Fruit fly (Drosophila melanogaster): ENCODE measurements around the gene Arpc3A.

The Arpc3A gene

DNA sequence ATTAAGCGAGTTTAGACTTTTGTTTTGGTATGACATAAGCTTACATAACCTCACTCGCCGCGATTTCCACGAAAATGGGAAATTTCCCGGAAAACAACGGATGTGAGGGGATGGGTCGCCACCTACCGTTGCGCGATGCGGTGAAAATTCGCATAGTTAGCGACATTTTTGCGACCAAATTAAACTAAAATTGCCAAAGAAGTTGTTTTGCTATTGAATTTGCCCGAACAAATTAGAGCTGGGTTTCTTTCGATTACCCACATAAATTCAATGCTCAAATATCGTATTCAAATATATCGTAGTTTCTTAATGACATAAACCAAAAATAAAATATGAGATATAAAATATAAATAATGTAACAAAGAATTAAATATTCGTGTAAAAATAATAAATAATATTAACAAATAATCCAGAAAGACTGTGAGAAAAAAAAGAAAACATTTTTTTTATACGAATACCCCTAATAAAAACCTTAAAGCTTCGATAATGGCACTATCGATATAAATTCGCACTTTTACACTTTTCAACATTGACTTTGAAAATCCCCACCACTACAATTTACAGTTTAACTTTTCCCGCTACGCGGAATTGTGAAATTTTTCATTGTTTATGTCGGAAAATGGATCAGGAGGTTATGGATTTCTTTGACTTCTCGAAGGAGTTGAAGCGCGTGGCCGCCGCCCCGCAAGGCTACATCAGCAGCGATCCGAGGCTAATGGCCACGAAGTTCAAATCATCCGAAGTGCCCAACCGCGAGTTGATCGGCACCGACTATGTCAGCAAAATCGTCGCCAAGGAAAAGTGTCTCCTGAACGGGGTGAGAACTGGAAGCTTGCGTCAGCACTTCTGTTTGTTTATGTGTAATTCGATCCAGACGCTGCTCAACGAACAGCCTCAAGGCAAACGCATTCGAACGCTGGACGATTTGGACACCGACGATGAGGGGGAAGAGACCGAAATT is 2.7 kb downstream of the Arpc3A start, which contains the start of the genes ND-23 and spn-E:
Gene ND-23 (minus strand): TSS at position 254 of the 961 bp plus-strand sequence.
Gene spn-E (plus strand): TSS at position 556 of the 961 bp plus-strand sequence.
- TF ChIP-seq pan (optimal IDR thresholded peaks at IDR 0.05) (no peak), CG32264 (GFP tag; optimal IDR thresholded peaks at IDR 0.05) (no peak), jim (GFP tag; optimal IDR thresholded peaks at IDR 0.05) (no peak), OdsH (GFP tag; optimal IDR thresholded peaks at IDR 0.05) (peak; percentile 54), Jra (GFP tag; optimal IDR thresholded peaks at IDR 0.05) (no peak), Sp1 (GFP tag; optimal IDR thresholded peaks at IDR 0.05) (no peak), Vsx2 (GFP tag; optimal IDR thresholded peaks at IDR 0.05; ENCODE audit: partially characterized antibody) (no peak), sv (GFP tag; optimal IDR thresholded peaks at IDR 0.05) (peak; percentile 18), br (GFP tag; optimal IDR thresholded peaks at IDR 0.05) (no peak), Dfd (GFP tag; optimal IDR thresholded peaks at IDR 0.05) (no peak), rgr (GFP tag; optimal IDR thresholded peaks at IDR 0.05) (peak; percentile 30), Abd-B (GFP tag; optimal IDR thresholded peaks at IDR 0.05) (no peak), fru (GFP tag; optimal IDR thresholded peaks at IDR 0.05) (no peak), dl (GFP tag; optimal IDR thresholded peaks at IDR 0.05; ENCODE audit: insufficient read depth in 1 of 2, partially characterized antibody in 2 of 2) (no peak), Hr83 (GFP tag; optimal IDR thresholded peaks at IDR 0.05; ENCODE audit: poor library complexity, severe bottlenecking) (no peak), dsf (GFP tag; optimal IDR thresholded peaks at IDR 0.05; ENCODE audit: borderline replicate concordance) (no peak), HLH106 (tag; optimal IDR thresholded peaks at IDR 0.05) (peak; percentile 72), usp (GFP tag; optimal IDR thresholded peaks at IDR 0.05) (no peak), woc (GFP tag; optimal IDR thresholded peaks at IDR 0.05) (no peak), lola (GFP tag; optimal IDR thresholded peaks at IDR 0.05) (no peak), Hnf4 (GFP tag; optimal IDR thresholded peaks at IDR 0.05) (no peak), ey (GFP tag; optimal IDR thresholded peaks at IDR 0.05) (no peak), Rel (GFP tag; optimal IDR thresholded peaks at IDR 0.05) (no peak), Rel (tag; optimal IDR thresholded peaks at IDR 0.05) (peak; percentile 97), sage (GFP tag; optimal IDR thresholded peaks at IDR 0.05) (no peak), GATAd (GFP tag; optimal IDR thresholded peaks at IDR 0.05) (no peak), Dif (GFP tag; optimal IDR thresholded peaks at IDR 0.05; ENCODE audit: partially characterized antibody) (no peak), dmrt93B (GFP tag; optimal IDR thresholded peaks at IDR 0.05) (peak; percentile 7), foxo (GFP tag; optimal IDR thresholded peaks at IDR 0.05) (peak in 1 of 2 experiments; percentile 61), brk (GFP tag; optimal IDR thresholded peaks at IDR 0.05) (no peak), CrebA (GFP tag; optimal IDR thresholded peaks at IDR 0.05; ENCODE audit: borderline replicate concordance) (no peak), CG9705 (GFP tag; optimal IDR thresholded peaks at IDR 0.05) (no peak), Myc (optimal IDR thresholded peaks at IDR 0.05) (no peak), Mio (GFP tag; optimal IDR thresholded peaks at IDR 0.05) (no peak), N (GFP tag; optimal IDR thresholded peaks at IDR 0.05) (no peak), psq (GFP tag; optimal IDR thresholded peaks at IDR 0.05) (peak; percentile 40), Hr78 (GFP tag; optimal IDR thresholded peaks at IDR 0.05) (no peak), h (GFP tag; optimal IDR thresholded peaks at IDR 0.05) (no peak), tai (GFP tag; optimal IDR thresholded peaks at IDR 0.05) (no peak)

DNA sequence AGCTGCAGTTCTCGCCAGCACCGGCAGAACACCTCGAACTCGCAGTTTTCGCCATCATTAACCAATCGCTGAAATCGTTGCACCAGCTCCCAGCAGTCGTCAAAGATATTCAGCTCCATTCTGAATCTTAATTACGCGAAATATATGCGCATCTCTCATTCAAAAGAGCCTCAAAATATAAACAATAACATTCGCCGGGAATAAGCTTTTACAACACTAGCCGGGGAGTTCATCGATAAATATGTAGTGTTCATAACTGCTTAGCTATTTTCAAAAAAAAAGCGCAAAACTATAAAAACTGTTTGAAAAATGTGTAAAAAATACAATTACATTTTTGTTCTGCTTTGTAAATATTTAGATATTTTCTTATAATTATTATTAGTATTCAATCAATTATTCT is 4.8 kb downstream of the Arpc3A start, which contains the start of gene Pbp45:
Gene Pbp45 (minus strand): TSS at position 222 of the 400 bp plus-strand sequence.
- TF ChIP-seq woc (GFP tag; optimal IDR thresholded peaks at IDR 0.05), result no peak
- TF ChIP-seq fru (GFP tag; optimal IDR thresholded peaks at IDR 0.05), result peak; percentile 28
- peak in 1 of 2 experiments; percentile 54 for TF ChIP-seq foxo (GFP tag; optimal IDR thresholded peaks at IDR 0.05)

All from whole organism, wandering third instar larva.